Worm (Caenorhabditis elegans) whole organism, L4 larva: ENCODE measurements around the gene spp-16.

Source experiments
- F10B5.3 ChIP-seq: sonication (generic microtip); optimal IDR thresholded peaks from 2 replicates; lab custom pipeline; 2016; ENCODE audit warnings: mild to moderate bottlenecking, missing genetic modification characterization, missing compliant biosample characterization
- F37D6.2 ChIP-seq: sonication (generic microtip); optimal IDR thresholded peaks from 2 replicates; lab custom pipeline; 2016; ENCODE audit warnings: mild to moderate bottlenecking, missing genetic modification characterization, missing compliant biosample characterization
- R02D3.7 ChIP-seq: fragments of 150-350 bp; sonication (generic microtip); optimal IDR thresholded peaks from 3 replicates; lab custom pipeline; 2014; ENCODE audit warnings: missing biosample characterization, missing genetic modification characterization
- T20F7.1 ChIP-seq: fragments of 200-800 bp; sonication (Bioruptor generic); optimal IDR thresholded peaks from 2 replicates; lab custom pipeline; 2018; ENCODE audit warnings: mild to moderate bottlenecking, missing genetic modification characterization, missing compliant biosample characterization
- Y5F2A.4 ChIP-seq: fragments of 200-800 bp; sonication (Bioruptor generic); optimal IDR thresholded peaks from 2 replicates; lab custom pipeline; 2018; ENCODE audit warnings: mild to moderate bottlenecking, missing genetic modification characterization, missing compliant biosample characterization
- ZK337.2 ChIP-seq: fragments of 200-800 bp; sonication (Bioruptor generic); IDR thresholded peaks from 2 replicates; pipeline ENCODE4 v1.3.6; 2022; ENCODE audit warnings: missing genetic modification reagents, missing genetic modification characterization, missing compliant biosample characterization
- aha-1 ChIP-seq: fragments of 150-350 bp; peaks from one replicate; lab custom pipeline; 2014; ENCODE audit warnings: missing biosample characterization, missing genetic modification characterization
- aly-2 ChIP-seq: sonication (generic microtip); optimal IDR thresholded peaks from 2 replicates; lab custom pipeline; 2018; ENCODE audit warnings: missing biosample characterization, missing genetic modification characterization
- ama-1 ChIP-seq: fragments of 150-350 bp; optimal IDR thresholded peaks from 2 replicates; lab custom pipeline; 2014; ENCODE audit warnings: inconsistent platforms, mixed read lengths
- arid-1 ChIP-seq: fragments of 200-800 bp; sonication (Bioruptor generic); conservative IDR thresholded peaks from 2 replicates; pipeline ENCODE4 v1.3.6; 2022; ENCODE audit warnings: missing genetic modification reagents, missing genetic modification characterization, missing compliant biosample characterization
- attf-4 ChIP-seq: sonication (generic microtip); optimal IDR thresholded peaks from 3 replicates; lab custom pipeline; 2017; ENCODE audit warnings: missing biosample characterization, missing genetic modification characterization
- ceh-28 ChIP-seq: fragments of 150-350 bp; optimal IDR thresholded peaks from 2 replicates; lab custom pipeline; 2014; ENCODE audit warnings: missing biosample characterization, missing genetic modification reagents, missing genetic modification characterization
- ceh-44 ChIP-seq: fragments of 200-800 bp; sonication (Bioruptor generic); IDR thresholded peaks from 2 replicates; pipeline ENCODE4 v1.3.6; 2022; ENCODE audit warnings: missing genetic modification reagents, missing genetic modification characterization, missing compliant biosample characterization
- ceh-82 ChIP-seq: sonication (generic microtip); optimal IDR thresholded peaks from 2 replicates; lab custom pipeline; 2017; ENCODE audit warnings: missing biosample characterization, missing genetic modification characterization
- ces-1 ChIP-seq: fragments of 150-350 bp; sonication (generic microtip); optimal IDR thresholded peaks from 4 replicates; lab custom pipeline; 2014; ENCODE audit warnings: missing biosample characterization, missing genetic modification reagents, missing genetic modification characterization
- daf-12 ChIP-seq: fragments of 150-350 bp; optimal IDR thresholded peaks from 2 replicates; lab custom pipeline; 2014; ENCODE audit warnings: missing biosample characterization, missing genetic modification reagents, missing genetic modification characterization
- daf-16 ChIP-seq, 3 experiments: sonication (generic microtip); optimal IDR thresholded peaks; 2 replicates each; lab custom pipeline; 2016 to 2017; ENCODE audit warnings: missing genetic modification characterization in 3 of 3, missing genetic modification reagents in 3 of 3, mild to moderate bottlenecking in 2 of 3, missing compliant biosample characterization in 2 of 3, missing biosample characterization in 1 of 3, moderate library complexity in 1 of 3
- daf-8 ChIP-seq: fragments of 200-800 bp; sonication (Bioruptor generic); IDR thresholded peaks from 2 replicates; pipeline ENCODE4 v1.3.6; 2022; ENCODE audit warnings: missing genetic modification characterization, missing compliant biosample characterization
- dmd-9 ChIP-seq: fragments of 200-800 bp; sonication (Bioruptor generic); IDR thresholded peaks from 2 replicates; pipeline ENCODE4 v1.3.6; 2022; ENCODE audit warnings: missing genetic modification reagents, missing genetic modification characterization, missing compliant biosample characterization
- egl-27 ChIP-seq: sonication (generic microtip); optimal IDR thresholded peaks from 3 replicates; lab custom pipeline; 2017; ENCODE audit warnings: missing biosample characterization, missing genetic modification reagents, missing genetic modification characterization
- fkh-10 ChIP-seq: fragments of 150-350 bp; optimal IDR thresholded peaks from 2 replicates; lab custom pipeline; 2014; ENCODE audit warnings: missing biosample characterization, missing genetic modification reagents, missing genetic modification characterization
- fos-1 ChIP-seq: fragments of 150-350 bp; optimal IDR thresholded peaks from 2 replicates; lab custom pipeline; 2014; ENCODE audit warnings: missing biosample characterization, missing genetic modification characterization
- hif-1 ChIP-seq, 2 experiments: sonication (generic microtip); optimal IDR thresholded peaks; 2 replicates each; lab custom pipeline; 2016 to 2017; ENCODE audit warnings: missing compliant biosample characterization in 2 of 2, missing genetic modification characterization in 2 of 2, missing genetic modification reagents in 2 of 2, missing genotype in 2 of 2, mild to moderate bottlenecking in 1 of 2
- hlh-11 ChIP-seq: fragments of 200-800 bp; sonication (Bioruptor generic); optimal IDR thresholded peaks from 2 replicates; lab custom pipeline; 2018; ENCODE audit warnings: mild to moderate bottlenecking, missing genetic modification characterization, missing compliant biosample characterization
- hlh-30 ChIP-seq: sonication (generic microtip); optimal IDR thresholded peaks from 2 replicates; lab custom pipeline; 2017; ENCODE audit warnings: antibody characterized with exemption, mild to moderate bottlenecking, missing genetic modification characterization, missing compliant biosample characterization; ENCODE audit not compliant: insufficient read depth
- jun-1 ChIP-seq: fragments of 150-350 bp; optimal IDR thresholded peaks from 2 replicates; lab custom pipeline; 2014; ENCODE audit warnings: missing biosample characterization, missing genetic modification reagents, missing genetic modification characterization
- lim-7 ChIP-seq: fragments of 200-800 bp; sonication (Bioruptor generic); IDR thresholded peaks from 2 replicates; pipeline ENCODE4 v1.3.6; 2022; ENCODE audit warnings: missing genetic modification characterization, missing compliant biosample characterization
- lin-13 ChIP-seq: fragments of 150-350 bp; optimal IDR thresholded peaks from 2 replicates; lab custom pipeline; 2014; ENCODE audit warnings: missing biosample characterization, missing genetic modification reagents, missing genetic modification characterization
- lin-29 ChIP-seq: fragments of 200-800 bp; sonication (Bioruptor generic); IDR thresholded peaks from 2 replicates; pipeline ENCODE4 v1.3.6; 2022; ENCODE audit warnings: missing genetic modification reagents, missing genetic modification characterization, missing compliant biosample characterization
- lin-38 ChIP-seq: fragments of 200-800 bp; sonication (Bioruptor generic); IDR thresholded peaks from 2 replicates; pipeline ENCODE4 v1.3.6; 2022; ENCODE audit warnings: missing genetic modification reagents, missing genetic modification characterization, missing compliant biosample characterization
- lin-39 ChIP-seq: fragments of 150-350 bp; optimal IDR thresholded peaks from 2 replicates; lab custom pipeline; 2014; ENCODE audit warnings: missing biosample characterization, missing genetic modification reagents, missing genetic modification characterization
- lsy-2 ChIP-seq, 2 experiments: fragments of 150-350 bp in 1 of 2; sonication (generic microtip) in 1 of 2; optimal IDR thresholded peaks; 2 replicates each; lab custom pipeline; 2014 to 2017; ENCODE audit warnings: missing biosample characterization in 2 of 2, missing genetic modification characterization in 2 of 2
- madf-5 ChIP-seq, 2 experiments: fragments of 200-800 bp; sonication (Bioruptor generic); IDR thresholded peaks; 2 replicates each; pipeline ENCODE4 v1.3.6; 2022; ENCODE audit warnings: missing compliant biosample characterization in 2 of 2, missing genetic modification characterization in 2 of 2
- madf-9 ChIP-seq: fragments of 200-800 bp; sonication (Bioruptor generic); conservative IDR thresholded peaks from 2 replicates; pipeline ENCODE4 v1.3.6; 2022; ENCODE audit warnings: missing genetic modification reagents, missing genetic modification characterization, missing compliant biosample characterization
- mes-2 ChIP-seq: sonication (generic microtip); optimal IDR thresholded peaks from 2 replicates; lab custom pipeline; 2016; ENCODE audit warnings: missing genotype, mild to moderate bottlenecking, missing genetic modification characterization, missing compliant biosample characterization; ENCODE audit not compliant: poor library complexity, severe bottlenecking
- mxl-2 ChIP-seq: fragments of 200-800 bp; sonication (Bioruptor generic); conservative IDR thresholded peaks from 2 replicates; pipeline ENCODE4 v1.3.6; 2022; ENCODE audit warnings: missing genetic modification reagents, missing genetic modification characterization, missing compliant biosample characterization
- nhr-10 ChIP-seq: fragments of 150-350 bp; optimal IDR thresholded peaks from 2 replicates; lab custom pipeline; 2014; ENCODE audit warnings: missing biosample characterization, missing genetic modification characterization
- nhr-102 ChIP-seq: sonication (generic microtip); optimal IDR thresholded peaks from 2 replicates; lab custom pipeline; 2016; ENCODE audit warnings: mild to moderate bottlenecking, missing genetic modification characterization, moderate library complexity, missing compliant biosample characterization
- nhr-11 ChIP-seq: fragments of 150-350 bp; optimal IDR thresholded peaks from 2 replicates; lab custom pipeline; 2014; ENCODE audit warnings: missing biosample characterization, missing genetic modification characterization
- nhr-111 ChIP-seq: fragments of 200-800 bp; sonication (Bioruptor generic); optimal IDR thresholded peaks from 2 replicates; lab custom pipeline; 2018; ENCODE audit warnings: mild to moderate bottlenecking, missing genetic modification characterization, missing compliant biosample characterization
- nhr-25 ChIP-seq: sonication (generic microtip); optimal IDR thresholded peaks from 2 replicates; lab custom pipeline; 2017; ENCODE audit warnings: missing genetic modification characterization, mild to moderate bottlenecking, missing compliant biosample characterization, antibody characterized with exemption, moderate library complexity, borderline replicate concordance; ENCODE audit not compliant: insufficient read depth
- nhr-28 ChIP-seq: fragments of 150-350 bp; optimal IDR thresholded peaks from 2 replicates; lab custom pipeline; 2014; ENCODE audit warnings: missing biosample characterization, missing genetic modification characterization
- set-16 ChIP-seq: fragments of 200-800 bp; sonication (Bioruptor generic); IDR thresholded peaks from 2 replicates; pipeline ENCODE4 v1.3.6; 2022; ENCODE audit warnings: missing genetic modification reagents, missing genetic modification characterization, missing compliant biosample characterization
- snpc-1.2 ChIP-seq: fragments of 200-800 bp; sonication (Bioruptor generic); IDR thresholded peaks from 2 replicates; pipeline ENCODE4 v1.3.6; 2022; ENCODE audit warnings: missing genetic modification reagents, missing genetic modification characterization, missing compliant biosample characterization
- spr-1 ChIP-seq: sonication (generic microtip); optimal IDR thresholded peaks from 2 replicates; lab custom pipeline; 2016; ENCODE audit warnings: mild to moderate bottlenecking, missing genetic modification characterization, missing compliant biosample characterization
- tag-97 ChIP-seq: fragments of 200-800 bp; sonication (Bioruptor generic); IDR thresholded peaks from 2 replicates; pipeline ENCODE4 v1.3.6; 2022; ENCODE audit warnings: missing genetic modification characterization, missing compliant biosample characterization
- tra-1 ChIP-seq: fragments of 200-800 bp; sonication (Bioruptor generic); IDR thresholded peaks from 2 replicates; pipeline ENCODE4 v1.3.6; 2022; ENCODE audit warnings: missing genetic modification reagents, missing genetic modification characterization, missing compliant biosample characterization
- unc-39 ChIP-seq: sonication (generic microtip); optimal IDR thresholded peaks from 2 replicates; lab custom pipeline; 2017; ENCODE audit warnings: missing biosample characterization, missing genetic modification characterization
- zfp-2 ChIP-seq: sonication (generic microtip); optimal IDR thresholded peaks from 2 replicates; lab custom pipeline; 2016; ENCODE audit warnings: mild to moderate bottlenecking, missing genetic modification characterization, missing compliant biosample characterization
- zfp-3 ChIP-seq: fragments of 200-800 bp; sonication (Bioruptor generic); conservative IDR thresholded peaks from 2 replicates; pipeline ENCODE4 v1.3.6; 2022; ENCODE audit warnings: missing genetic modification reagents, missing genetic modification characterization, missing compliant biosample characterization
- zip-11 ChIP-seq: fragments of 200-800 bp; sonication (Bioruptor generic); IDR thresholded peaks from 2 replicates; pipeline ENCODE4 v1.3.6; 2022; ENCODE audit warnings: missing genetic modification characterization, missing compliant biosample characterization
- ztf-11 ChIP-seq: fragments of 150-350 bp; optimal IDR thresholded peaks from 2 replicates; lab custom pipeline; 2014; ENCODE audit warnings: missing biosample characterization, missing genetic modification characterization

Gene spp-16

DNA sequence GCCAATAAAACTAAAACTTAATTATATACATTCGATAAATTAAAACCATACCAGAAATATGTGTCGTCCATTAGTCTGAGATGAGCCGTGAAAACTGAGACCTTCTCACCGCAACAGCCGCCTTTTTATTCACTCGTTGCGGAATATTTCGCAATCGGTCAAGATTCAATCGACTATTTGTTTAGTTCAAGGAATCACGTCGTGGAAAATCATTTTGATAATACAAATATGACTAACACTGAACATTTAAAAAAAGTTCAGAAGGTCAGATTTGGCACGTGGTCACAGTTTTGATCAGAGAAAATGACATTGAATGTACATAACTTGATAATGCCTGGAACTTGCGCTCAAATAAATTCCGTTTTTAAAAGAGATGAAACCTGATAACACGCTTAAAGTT is 37.6 kb upstream of the spp-16 start, which contains the start of gene F17C11.11:
TSS of gene F17C11.11 (minus strand) at position 79 of the 400 bp plus-strand sequence.
- TF ChIP-seq F37D6.2 (no peak), jun-1 (tag; lab: Kevin White, UChicago) (no peak), madf-5 (GFP tag; IDR thresholded peaks at IDR 0.05; lab: Robert Waterston, UW) (no peak), ZK337.2 (GFP tag; lab: Robert Waterston, UW) (no peak), tag-97 (GFP tag; lab: Robert Waterston, UW) (no peak), hlh-30 (tag; lab: Kevin White, UChicago) (peak; percentile 75), mes-2 (tag; lab: Kevin White, UChicago) (no peak), unc-39 (no peak), fos-1 (tag; lab: Kevin White, UChicago) (no peak), zfp-2 (tag; lab: Kevin White, UChicago) (no peak), daf-12 (tag; lab: Kevin White, UChicago) (no peak), daf-8 (GFP tag; lab: Robert Waterston, UW) (no peak), zfp-3 (GFP tag; lab: Robert Waterston, UW) (no peak), ceh-44 (no peak), attf-4 (tag; lab: Kevin White, UChicago) (no peak), lin-38 (GFP tag; lab: Robert Waterston, UW) (no peak; the same call in 1 of the 2 replicates), aly-2 (no peak), nhr-25 (tag; lab: Kevin White, UChicago) (no peak), hlh-11 (tag; lab: Kevin White, UChicago) (peak; percentile 63), ceh-28 (tag; lab: Kevin White, UChicago) (no peak), lin-29 (GFP tag; lab: Robert Waterston, UW) (no peak), fkh-10 (GFP tag; lab: Kevin White, UChicago) (no peak), zip-11 (no peak), madf-9 (no peak), egl-27 (no peak), nhr-28 (tag; lab: Kevin White, UChicago) (no peak), daf-16 (GFP tag; optimal IDR thresholded peaks at IDR 0.05; lab: Kevin White, UChicago) (no peak), daf-16 (tag; optimal IDR thresholded peaks at IDR 0.05; lab: Kevin White, UChicago) (peak; percentile 77), R02D3.7 (no peak), F10B5.3 (no peak), ceh-82 (tag; lab: Kevin White, UChicago) (no peak), set-16 (GFP tag; lab: Robert Waterston, UW) (no peak), lin-39 (tag; lab: Kevin White, UChicago) (no peak), lsy-2 (tag; optimal IDR thresholded peaks at IDR 0.05; lab: Kevin White, UChicago) (no peak), nhr-111 (GFP tag; lab: Kevin White, UChicago) (no peak), lin-13 (GFP tag; lab: Kevin White, UChicago) (no peak), spr-1 (tag; lab: Kevin White, UChicago) (no peak), lim-7 (GFP tag; lab: Robert Waterston, UW) (no peak), snpc-1.2 (no peak), aha-1 (tag; lab: Kevin White, UChicago) (peak; percentile 83), ces-1 (GFP tag; lab: Kevin White, UChicago) (no peak), Y5F2A.4 (GFP tag; lab: Kevin White, UChicago) (no peak), hif-1 (tag; optimal IDR thresholded peaks at IDR 0.05; lab: Kevin White, UChicago) (peak in 1 of 2 experiments; percentile 6), tra-1 (0 out of 2 replicates have a peak, but pooled peaks have one; percentile 9), mxl-2 (no peak), nhr-102 (tag; lab: Kevin White, UChicago) (no peak), ztf-11 (tag; lab: Kevin White, UChicago) (no peak), nhr-11 (tag; lab: Kevin White, UChicago) (no peak), nhr-10 (tag; lab: Kevin White, UChicago) (no peak), dmd-9 (GFP tag; lab: Robert Waterston, UW) (no peak), T20F7.1 (GFP tag; lab: Kevin White, UChicago) (no peak), arid-1 (GFP tag; lab: Robert Waterston, UW) (no peak), ama-1 (lab: Kevin White, UChicago) (no peak)
